Fruit fly (Drosophila melanogaster) whole organism: Measurements from ENCODE around the gene CG4789.

ENCODE experiments used
- CG8478 ChIP-seq: fragments of >200 bp; optimal IDR thresholded peaks from 2 replicates; lab custom pipeline; 2018; ENCODE audit warnings: inconsistent platforms
- Dll ChIP-seq: fragments of >200 bp; optimal IDR thresholded peaks from 2 replicates; lab custom pipeline; 2017
- psq ChIP-seq: fragments of >200 bp; optimal IDR thresholded peaks from 2 replicates; lab custom pipeline; 2017
- usp ChIP-seq: fragments of >200 bp; optimal IDR thresholded peaks from 2 replicates; lab custom pipeline; 2017; ENCODE audit warnings: missing biosample characterization, missing genetic modification characterization, mixed read lengths

- TF ChIP-seq psq (lab: Kevin White, UChicago) (no peak), CG8478 (no peak), Dll (lab: Kevin White, UChicago) (no peak), usp (no peak)
Measured at dm6 chrX:16799914-16800313, 816 bp upstream of the CG4789 start.
